Worm (Caenorhabditis elegans) whole organism, mixed stage, embryonic: Measurements from ENCODE around the gene mtm-9.

Source experiments
- bed-3 ChIP-seq: fragments of 200-800 bp; sonication (Bioruptor generic); optimal IDR thresholded peaks from 3 replicates; lab custom pipeline; 2018; ENCODE audit warnings: mild to moderate bottlenecking, missing genetic modification characterization, moderate library complexity, missing compliant biosample characterization
- unc-62 ChIP-seq: fragments of 150-350 bp; optimal IDR thresholded peaks from 2 replicates; lab custom pipeline; 2014; ENCODE audit warnings: missing biosample characterization, missing genetic modification reagents, missing genetic modification characterization

DNA sequence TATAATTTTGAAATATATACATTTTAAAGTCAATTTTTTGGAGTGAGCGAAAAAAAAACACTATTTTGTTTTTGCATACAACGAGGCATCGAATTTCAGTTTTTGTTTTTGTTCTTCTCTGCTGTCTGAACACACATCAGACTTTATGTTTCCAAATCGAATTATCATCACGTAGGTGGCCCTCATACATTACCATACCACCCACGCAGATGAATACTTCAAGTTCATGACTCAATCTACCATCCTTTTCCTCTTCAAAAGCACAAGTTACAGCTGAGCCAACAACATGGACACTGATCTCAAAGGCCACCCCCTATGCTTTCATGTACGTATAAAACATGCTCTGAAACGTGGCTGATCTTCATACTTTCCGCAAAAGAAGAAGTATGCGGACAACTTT is 46.4 kb downstream of the mtm-9 start, which contains the start of gene R08F11.7:
- TF ChIP-seq unc-62 (no peak), bed-3 (GFP tag; lab: Kevin White, UChicago) (no peak)
